Worm (Caenorhabditis elegans) whole organism, young adult: ENCODE results near the gene ctr-9.

Experiments used
- B0035.1 ChIP-seq: sonication (generic microtip); optimal IDR thresholded peaks from 2 replicates; lab custom pipeline; 2016; ENCODE audit warnings: missing genetic modification characterization, mild to moderate bottlenecking, missing compliant biosample characterization, missing genotype, missing genetic modification reagents
- C17E4.6 ChIP-seq: fragments of 200-800 bp; sonication (Bioruptor generic); IDR thresholded peaks from 2 replicates; pipeline ENCODE4 v1.3.6; 2022; ENCODE audit warnings: missing genetic modification reagents, missing genetic modification characterization, missing compliant biosample characterization
- F10E7.11 ChIP-seq: sonication (generic microtip); optimal IDR thresholded peaks from 2 replicates; lab custom pipeline; 2017; ENCODE audit warnings: mild to moderate bottlenecking, missing genetic modification characterization, moderate library complexity, missing compliant biosample characterization
- F22D6.2 ChIP-seq: sonication (generic microtip); optimal IDR thresholded peaks from 2 replicates; lab custom pipeline; 2016; ENCODE audit warnings: mild to moderate bottlenecking, missing genetic modification characterization, missing compliant biosample characterization
- F23B12.7 ChIP-seq: sonication (generic microtip); optimal IDR thresholded peaks from 2 replicates; lab custom pipeline; 2017; ENCODE audit warnings: missing genetic modification characterization, mild to moderate bottlenecking, missing compliant biosample characterization, antibody characterized with exemption, moderate library complexity; ENCODE audit not compliant: insufficient read depth
- F33H1.4 ChIP-seq: fragments of 200-800 bp; sonication (Bioruptor generic); IDR thresholded peaks from 2 replicates; pipeline ENCODE4 v1.3.6; 2022; ENCODE audit warnings: missing genetic modification reagents, missing genetic modification characterization, missing compliant biosample characterization
- F37B4.10 ChIP-seq: fragments of 200-800 bp; sonication (Bioruptor generic); IDR thresholded peaks from 2 replicates; pipeline ENCODE4 v1.3.6; 2022; ENCODE audit warnings: missing genetic modification characterization, missing compliant biosample characterization
- F57A8.1 ChIP-seq: fragments of 200-800 bp; sonication (Bioruptor generic); optimal IDR thresholded peaks from 2 replicates; lab custom pipeline; 2018; ENCODE audit warnings: mild to moderate bottlenecking, missing genetic modification characterization, moderate library complexity, missing compliant biosample characterization
- K11D2.4 ChIP-seq: fragments of 200-800 bp; sonication (Bioruptor generic); IDR thresholded peaks from 2 replicates; pipeline ENCODE4 v1.3.6; 2022; ENCODE audit warnings: missing genetic modification reagents, missing genetic modification characterization, missing compliant biosample characterization
- T07F8.4 ChIP-seq: sonication (generic microtip); optimal IDR thresholded peaks from 2 replicates; lab custom pipeline; 2016; ENCODE audit warnings: mild to moderate bottlenecking, missing genetic modification characterization, moderate library complexity, missing compliant biosample characterization
- Y53F4B.3 ChIP-seq: fragments of 200-800 bp; sonication (Bioruptor generic); IDR thresholded peaks from 2 replicates; pipeline ENCODE4 v1.3.6; 2022; ENCODE audit warnings: missing genetic modification reagents, missing genetic modification characterization, missing compliant biosample characterization
- Y56A3A.18 ChIP-seq: fragments of 200-800 bp; sonication (Bioruptor generic); IDR thresholded peaks from 2 replicates; pipeline ENCODE4 v1.3.6; 2022; ENCODE audit warnings: missing genetic modification reagents, missing genetic modification characterization, missing compliant biosample characterization
- Y95B8A.8 ChIP-seq: fragments of 200-800 bp; sonication (Bioruptor generic); IDR thresholded peaks from 2 replicates; pipeline ENCODE4 v1.3.6; 2022; ENCODE audit warnings: missing genetic modification reagents, missing genetic modification characterization, missing compliant biosample characterization
- atf-7 ChIP-seq: sonication (generic microtip); optimal IDR thresholded peaks from 2 replicates; lab custom pipeline; 2017; ENCODE audit warnings: mild to moderate bottlenecking, missing genetic modification characterization, missing compliant biosample characterization
- athp-1 ChIP-seq: sonication (generic microtip); optimal IDR thresholded peaks from 2 replicates; lab custom pipeline; 2017; ENCODE audit warnings: mild to moderate bottlenecking, missing genetic modification characterization, missing compliant biosample characterization
- attf-5 ChIP-seq: fragments of 200-800 bp; sonication (Bioruptor generic); optimal IDR thresholded peaks from 2 replicates; lab custom pipeline; 2018; ENCODE audit warnings: mild to moderate bottlenecking, missing genetic modification characterization, missing compliant biosample characterization
- bed-1 ChIP-seq: fragments of 200-800 bp; sonication (Bioruptor generic); IDR thresholded peaks from 2 replicates; pipeline ENCODE4 v1.3.6; 2022; ENCODE audit warnings: missing genetic modification reagents, missing genetic modification characterization, missing compliant biosample characterization
- ceh-27 ChIP-seq: fragments of 200-800 bp; sonication (Bioruptor generic); optimal IDR thresholded peaks from 2 replicates; lab custom pipeline; 2018; ENCODE audit warnings: mild to moderate bottlenecking, missing genetic modification characterization, moderate library complexity, missing compliant biosample characterization
- dox-1 ChIP-seq: fragments of 200-800 bp; sonication (Bioruptor generic); IDR thresholded peaks from 2 replicates; pipeline ENCODE4 v1.3.6; 2022; ENCODE audit warnings: missing genetic modification reagents, missing genetic modification characterization, missing compliant biosample characterization
- dpff-1 ChIP-seq: sonication (generic microtip); optimal IDR thresholded peaks from 2 replicates; lab custom pipeline; 2017; ENCODE audit warnings: mild to moderate bottlenecking, missing genetic modification characterization, missing compliant biosample characterization
- egrh-3 ChIP-seq: fragments of 200-800 bp; sonication (Bioruptor generic); IDR thresholded peaks from 2 replicates; pipeline ENCODE4 v1.3.6; 2022; ENCODE audit warnings: missing genetic modification reagents, missing genetic modification characterization, missing compliant biosample characterization
- ekl-4 ChIP-seq: fragments of 200-800 bp; sonication (Bioruptor generic); IDR thresholded peaks from 2 replicates; pipeline ENCODE4 v1.3.6; 2022; ENCODE audit warnings: missing genetic modification reagents, missing genetic modification characterization, missing compliant biosample characterization
- ets-4 ChIP-seq: fragments of 200-800 bp; sonication (Bioruptor generic); optimal IDR thresholded peaks from 2 replicates; lab custom pipeline; 2018; ENCODE audit warnings: mild to moderate bottlenecking, missing genetic modification characterization, missing compliant biosample characterization
- gei-17 ChIP-seq: fragments of 200-800 bp; sonication (Bioruptor generic); optimal IDR thresholded peaks from 2 replicates; lab custom pipeline; 2018; ENCODE audit warnings: mild to moderate bottlenecking, missing genetic modification characterization, missing compliant biosample characterization
- let-526 ChIP-seq: fragments of 200-800 bp; sonication (Bioruptor generic); IDR thresholded peaks from 2 replicates; pipeline ENCODE4 v1.3.6; 2022; ENCODE audit warnings: missing genetic modification reagents, missing genetic modification characterization, missing compliant biosample characterization
- let-607 ChIP-seq, 2 experiments: fragments of 200-800 bp in 1 of 2; sonication (Bioruptor generic) in 1 of 2; sonication (generic microtip) in 1 of 2; optimal IDR thresholded peaks; 2 replicates each; lab custom pipeline; 2016 to 2018; ENCODE audit warnings: mild to moderate bottlenecking in 2 of 2, missing compliant biosample characterization in 2 of 2, missing genetic modification characterization in 2 of 2, moderate library complexity in 2 of 2, missing genotype in 1 of 2
- lin-26 ChIP-seq: fragments of 200-800 bp; sonication (Bioruptor generic); IDR thresholded peaks from 2 replicates; pipeline ENCODE4 v1.3.6; 2022; ENCODE audit warnings: missing genetic modification reagents, missing genetic modification characterization, missing compliant biosample characterization
- lin-54 ChIP-seq: fragments of 200-800 bp; sonication (Bioruptor generic); optimal IDR thresholded peaks from 2 replicates; lab custom pipeline; 2018; ENCODE audit warnings: mild to moderate bottlenecking, missing genetic modification characterization, missing compliant biosample characterization
- lsl-1 ChIP-seq: fragments of 200-800 bp; sonication (Bioruptor generic); optimal IDR thresholded peaks from 2 replicates; lab custom pipeline; 2018; ENCODE audit warnings: mild to moderate bottlenecking, missing genetic modification characterization, moderate library complexity, missing compliant biosample characterization
- madf-6 ChIP-seq: fragments of 200-800 bp; sonication (Bioruptor generic); IDR thresholded peaks from 2 replicates; pipeline ENCODE4 v1.3.6; 2022; ENCODE audit warnings: missing genetic modification reagents, missing genetic modification characterization, missing compliant biosample characterization
- mcd-1 ChIP-seq: fragments of 200-800 bp; sonication (Bioruptor generic); IDR thresholded peaks from 2 replicates; pipeline ENCODE4 v1.3.6; 2022; ENCODE audit warnings: missing genetic modification reagents, missing genetic modification characterization, missing compliant biosample characterization
- mel-28 ChIP-seq: sonication (generic microtip); optimal IDR thresholded peaks from 2 replicates; lab custom pipeline; 2016; ENCODE audit warnings: borderline replicate concordance, mild to moderate bottlenecking, missing genetic modification characterization, missing compliant biosample characterization
- mxl-1 ChIP-seq: sonication (generic microtip); optimal IDR thresholded peaks from 2 replicates; lab custom pipeline; 2016; ENCODE audit warnings: missing genetic modification characterization, missing compliant biosample characterization
- nhr-120 ChIP-seq: fragments of 200-800 bp; sonication (Bioruptor generic); IDR thresholded peaks from 2 replicates; pipeline ENCODE4 v1.3.6; 2022; ENCODE audit warnings: missing genetic modification characterization, missing compliant biosample characterization
- pbrm-1 ChIP-seq: fragments of 200-800 bp; sonication (Bioruptor generic); IDR thresholded peaks from 2 replicates; pipeline ENCODE4 v1.3.6; 2022; ENCODE audit warnings: missing genetic modification reagents, missing genetic modification characterization, missing compliant biosample characterization
- pha-4 ChIP-seq: fragments of 150-350 bp; sonication (generic microtip); optimal IDR thresholded peaks from 2 replicates; lab custom pipeline; 2014; ENCODE audit warnings: missing biosample characterization, missing genetic modification reagents, missing genetic modification characterization
- rec-8 ChIP-seq, 2 experiments: sonication (generic microtip); optimal IDR thresholded peaks; 2 replicates each; lab custom pipeline; 2016; ENCODE audit warnings: mild to moderate bottlenecking in 2 of 2, missing genetic modification characterization in 2 of 2, missing genetic modification reagents in 2 of 2, missing genotype in 2 of 2, missing biosample characterization in 1 of 2, missing compliant biosample characterization in 1 of 2, moderate library complexity in 1 of 2
- tbp1 ChIP-seq: fragments of 200-800 bp; sonication (Bioruptor generic); optimal IDR thresholded peaks from 2 replicates; lab custom pipeline; 2018; ENCODE audit warnings: mild to moderate bottlenecking, missing genetic modification characterization, missing compliant biosample characterization
- tbx-9 ChIP-seq: sonication (generic microtip); optimal IDR thresholded peaks from 2 replicates; lab custom pipeline; 2016; ENCODE audit warnings: borderline replicate concordance, missing genetic modification characterization, inconsistent platforms, missing compliant biosample characterization
- tlf-1 ChIP-seq: fragments of 200-800 bp; sonication (Bioruptor generic); optimal IDR thresholded peaks from 2 replicates; lab custom pipeline; 2018; ENCODE audit warnings: mild to moderate bottlenecking, missing genetic modification characterization, missing compliant biosample characterization
- unc-130 ChIP-seq: sonication (generic microtip); optimal IDR thresholded peaks from 2 replicates; lab custom pipeline; 2016; ENCODE audit warnings: missing genetic modification reagents, missing genetic modification characterization, missing compliant biosample characterization
- unc-62 ChIP-seq: fragments of 150-350 bp; optimal IDR thresholded peaks from 2 replicates; lab custom pipeline; 2014; ENCODE audit warnings: missing biosample characterization, missing genetic modification reagents, missing genetic modification characterization
- zfh-2 ChIP-seq: fragments of 200-800 bp; sonication (Bioruptor generic); conservative IDR thresholded peaks from 2 replicates; pipeline ENCODE4 v1.3.6; 2022; ENCODE audit warnings: missing genetic modification reagents, missing genetic modification characterization, missing compliant biosample characterization
- zim-3 ChIP-seq: sonication (generic microtip); optimal IDR thresholded peaks from 2 replicates; lab custom pipeline; 2017; ENCODE audit warnings: mild to moderate bottlenecking, missing genetic modification characterization, moderate library complexity, missing compliant biosample characterization
- ztf-25 ChIP-seq: fragments of 200-800 bp; sonication (Bioruptor generic); IDR thresholded peaks from 2 replicates; pipeline ENCODE4 v1.3.6; 2022; ENCODE audit warnings: missing genetic modification reagents, missing genetic modification characterization, missing compliant biosample characterization
- ztf-28 ChIP-seq: fragments of 200-800 bp; sonication (Bioruptor generic); IDR thresholded peaks from 2 replicates; pipeline ENCODE4 v1.3.6; 2022; ENCODE audit warnings: missing genetic modification reagents, missing genetic modification characterization, missing compliant biosample characterization
- ztf-6 ChIP-seq: fragments of 200-800 bp; sonication (Bioruptor generic); IDR thresholded peaks from 2 replicates; pipeline ENCODE4 v1.3.6; 2022; ENCODE audit warnings: missing genetic modification reagents, missing genetic modification characterization, missing compliant biosample characterization

The ctr-9 gene

ce11 chrIII:9455980-9456658 is 35.1 kb upstream of the ctr-9 start, which contains the start of the genes rheb-1 and spk-1 (continued):
- TF ChIP-seq bed-1 (GFP tag; lab: Robert Waterston, UW) (no peak), B0035.1 (no peak), tbp1 (peak; percentile 70), ztf-28 (GFP tag; lab: Robert Waterston, UW) (0 out of 2 replicates have a peak, but pooled peaks have one; percentile 45), ekl-4 (GFP tag; lab: Robert Waterston, UW) (peak; percentile 66; the same call in 1 of the 2 replicates), tlf-1 (peak; percentile 91), egrh-3 (0 out of 2 replicates have a peak, but pooled peaks have one; percentile 18), ztf-6 (GFP tag; lab: Robert Waterston, UW) (no peak), F10E7.11 (tag; lab: Kevin White, UChicago) (no peak), zim-3 (tag; lab: Kevin White, UChicago) (no peak), attf-5 (GFP tag; lab: Kevin White, UChicago) (peak; percentile 92), athp-1 (tag; lab: Kevin White, UChicago) (peak; percentile 86), lin-26 (GFP tag; lab: Robert Waterston, UW) (peak; percentile 60; the same call in 1 of the 2 replicates), F33H1.4 (peak; percentile 72), lin-54 (GFP tag; lab: Kevin White, UChicago) (peak; percentile 84), tbx-9 (tag; lab: Kevin White, UChicago) (no peak), unc-130 (GFP tag; lab: Kevin White, UChicago) (peak; percentile 30), pha-4 (tag; lab: Kevin White, UChicago) (peak; percentile 33), mel-28 (tag; lab: Kevin White, UChicago) (no peak), mcd-1 (GFP tag; lab: Robert Waterston, UW) (peak; percentile 89), zfh-2 (GFP tag; lab: Robert Waterston, UW) (peak; percentile 79), F37B4.10 (GFP tag; lab: Robert Waterston, UW) (peak; percentile 80; the same call in 1 of the 2 replicates), lsl-1 (GFP tag; lab: Kevin White, UChicago) (peak; percentile 93), F22D6.2 (tag; lab: Kevin White, UChicago) (peak; percentile 13), T07F8.4 (tag; lab: Kevin White, UChicago) (no peak), dpff-1 (tag; lab: Kevin White, UChicago) (no peak), madf-6 (GFP tag; lab: Robert Waterston, UW) (peak; percentile 83), let-607 (tag; optimal IDR thresholded peaks at IDR 0.05; lab: Kevin White, UChicago) (peak; percentile 81 to 84), F57A8.1 (no peak), let-526 (GFP tag; lab: Robert Waterston, UW) (peak; percentile 48; the same call in 1 of the 2 replicates), unc-62 (peak; percentile 63), Y95B8A.8 (GFP tag; lab: Robert Waterston, UW) (peak; percentile 66; the same call in 1 of the 2 replicates), mxl-1 (no peak), pbrm-1 (GFP tag; lab: Robert Waterston, UW) (peak; percentile 94), Y56A3A.18 (GFP tag; lab: Robert Waterston, UW) (no peak), F23B12.7 (tag; lab: Kevin White, UChicago) (peak; percentile 82), Y53F4B.3 (GFP tag; lab: Robert Waterston, UW) (no peak), C17E4.6 (GFP tag; lab: Robert Waterston, UW) (no peak), dox-1 (GFP tag; lab: Robert Waterston, UW) (peak; percentile 97), gei-17 (GFP tag; lab: Kevin White, UChicago) (peak; percentile 47), rec-8 (tag; optimal IDR thresholded peaks at IDR 0.05; lab: Kevin White, UChicago) (no peak), atf-7 (tag; lab: Kevin White, UChicago) (peak; percentile 83), ztf-25 (GFP tag; lab: Robert Waterston, UW) (no peak), ets-4 (peak; percentile 79), K11D2.4 (GFP tag; lab: Robert Waterston, UW) (peak; percentile 65), nhr-120 (no peak), ceh-27 (GFP tag; lab: Kevin White, UChicago) (peak; percentile 86)
